Fruit fly (Drosophila melanogaster): ENCODE measurements around the gene Ocho.

The Ocho gene

dm6 chr3L:15009681-15010080 is 35.0 kb downstream of the Ocho start:
- no peak for TF ChIP-seq HmgD (GFP tag; optimal IDR thresholded peaks at IDR 0.05)
- no peak for TF ChIP-seq so (GFP tag; IDR thresholded peaks at IDR 0.05)
- no peak for TF ChIP-seq abd-A (tag; optimal IDR thresholded peaks at IDR 0.05)
- TF ChIP-seq sob (GFP tag; IDR thresholded peaks at IDR 0.05): 0 out of 2 replicates have a peak, but pooled peaks have one; percentile 18
- TF ChIP-seq zen2 (GFP tag; IDR thresholded peaks at IDR 0.05; ENCODE audit: partially characterized antibody): no peak
- TF ChIP-seq Mes4 (GFP tag; optimal IDR thresholded peaks at IDR 0.05): no peak
- no peak for TF ChIP-seq CG31365 (tag; optimal IDR thresholded peaks at IDR 0.05)
- TF ChIP-seq Gsc (GFP tag; IDR thresholded peaks at IDR 0.05): no peak
- TF ChIP-seq CG5245 (GFP tag; optimal IDR thresholded peaks at IDR 0.05): no peak
- TF ChIP-seq CG12769 (tag; optimal IDR thresholded peaks at IDR 0.05): no peak
- peak; percentile 12; the same call in 1 of the 2 replicates for TF ChIP-seq lmd (GFP tag; IDR thresholded peaks at IDR 0.05)
- no peak for TF ChIP-seq NC2α (GFP tag; optimal IDR thresholded peaks at IDR 0.05)
- TF ChIP-seq jigr1 (GFP tag; IDR thresholded peaks at IDR 0.05): no peak
- no peak for TF ChIP-seq org-1 (GFP tag; optimal IDR thresholded peaks at IDR 0.05)
- no peak for TF ChIP-seq CG34376 (GFP tag; optimal IDR thresholded peaks at IDR 0.05)
- TF ChIP-seq sens (GFP tag): peak; percentile 61
- no peak for TF ChIP-seq Bdp1 (GFP tag; optimal IDR thresholded peaks at IDR 0.05)
- TF ChIP-seq MESR4 (GFP tag; optimal IDR thresholded peaks at IDR 0.05): no peak
- no peak for TF ChIP-seq Dip3 (GFP tag; optimal IDR thresholded peaks at IDR 0.05)
- no peak for TF ChIP-seq CG6175 (GFP tag; IDR thresholded peaks at IDR 0.05)
- TF ChIP-seq Aef1 (GFP tag; IDR thresholded peaks at IDR 0.05): no peak
- TF ChIP-seq CG10147 (GFP tag; optimal IDR thresholded peaks at IDR 0.05): no peak
- no peak for TF ChIP-seq Fer2 (tag; optimal IDR thresholded peaks at IDR 0.05)
- no peak for TF ChIP-seq slp2 (GFP tag; optimal IDR thresholded peaks at IDR 0.05)
- no peak for TF ChIP-seq ranshi (GFP tag; IDR thresholded peaks at IDR 0.05)
- no peak for TF ChIP-seq CG30403 (GFP tag; optimal IDR thresholded peaks at IDR 0.05)
- no peak for TF ChIP-seq Hmr (GFP tag; optimal IDR thresholded peaks at IDR 0.05)
- peak; percentile 4 for TF ChIP-seq CG7839 (tag; optimal IDR thresholded peaks at IDR 0.05)
- no peak for TF ChIP-seq dati (GFP tag; IDR thresholded peaks at IDR 0.05)
- no peak for TF ChIP-seq D19B (GFP tag; optimal IDR thresholded peaks at IDR 0.05)
- TF ChIP-seq CG1603 (tag; optimal IDR thresholded peaks at IDR 0.05): no peak
- TF ChIP-seq Sox102F (GFP tag; optimal IDR thresholded peaks at IDR 0.05): peak; percentile 56
- TF ChIP-seq Oaz (GFP tag; IDR thresholded peaks at IDR 0.05): no peak
- TF ChIP-seq nerfin-1 (tag; optimal IDR thresholded peaks at IDR 0.05): no peak
- no peak for TF ChIP-seq z (GFP tag; IDR thresholded peaks at IDR 0.05)
- peak; percentile 37 for TF ChIP-seq gem (tag; optimal IDR thresholded peaks at IDR 0.05)
- no peak for TF ChIP-seq CG2875 (GFP tag; optimal IDR thresholded peaks at IDR 0.05)
- TF ChIP-seq Rfx (GFP tag; IDR thresholded peaks at IDR 0.05): no peak
- peak; percentile 6 for TF ChIP-seq CG12391 (tag; optimal IDR thresholded peaks at IDR 0.05)
- peak; percentile 9; the same call in 1 of the 2 replicates for TF ChIP-seq CG32772 (GFP tag; IDR thresholded peaks at IDR 0.05)
- no peak for TF ChIP-seq CG7786 (GFP tag; optimal IDR thresholded peaks at IDR 0.05)
- no peak for TF ChIP-seq Myb (GFP tag; optimal IDR thresholded peaks at IDR 0.05)
- TF ChIP-seq CG12236 (GFP tag; optimal IDR thresholded peaks at IDR 0.05): no peak
- TF ChIP-seq Hr51 (GFP tag; optimal IDR thresholded peaks at IDR 0.05): peak in 1 of 2 experiments; percentile 49
- no peak for TF ChIP-seq ham (GFP tag; IDR thresholded peaks at IDR 0.05)
- TF ChIP-seq ci (GFP tag; IDR thresholded peaks at IDR 0.05): no peak
- TF ChIP-seq CG4282 (GFP tag; optimal IDR thresholded peaks at IDR 0.05): no peak
- no peak for TF ChIP-seq Sry-β (GFP tag; optimal IDR thresholded peaks at IDR 0.05)
- TF ChIP-seq Dfd (GFP tag; optimal IDR thresholded peaks at IDR 0.05): no peak
- TF ChIP-seq unc-4 (GFP tag; IDR thresholded peaks at IDR 0.05; ENCODE audit: partially characterized antibody): no peak
- TF ChIP-seq CG12744 (GFP tag; optimal IDR thresholded peaks at IDR 0.05): no peak
- TF ChIP-seq gt (GFP tag; IDR thresholded peaks at IDR 0.05): no peak
